Worm (Caenorhabditis elegans) whole organism, L4 larva: ENCODE data around the gene Y39A1C.1.

Experiments used
- D1046.2 ChIP-seq: fragments of 200-800 bp; sonication (Bioruptor generic); IDR thresholded peaks from 2 replicates; pipeline ENCODE4 v1.3.6; 2022; ENCODE audit warnings: missing genetic modification characterization, missing compliant biosample characterization
- F26F4.8 ChIP-seq: fragments of 200-800 bp; sonication (Bioruptor generic); conservative IDR thresholded peaks from 2 replicates; pipeline ENCODE4 v1.3.6; 2022; ENCODE audit warnings: missing genetic modification characterization, missing compliant biosample characterization
- Y105C5A.15 ChIP-seq: fragments of 200-800 bp; sonication (Bioruptor generic); IDR thresholded peaks from 2 replicates; pipeline ENCODE4 v1.3.6; 2022; ENCODE audit warnings: missing genetic modification characterization, missing compliant biosample characterization
- Y48G9A.11 ChIP-seq: fragments of 200-800 bp; sonication (Bioruptor generic); IDR thresholded peaks from 2 replicates; pipeline ENCODE4 v1.3.6; 2022; ENCODE audit warnings: missing genetic modification reagents, missing genetic modification characterization, missing compliant biosample characterization
- ZK337.2 ChIP-seq: fragments of 200-800 bp; sonication (Bioruptor generic); IDR thresholded peaks from 2 replicates; pipeline ENCODE4 v1.3.6; 2022; ENCODE audit warnings: missing genetic modification reagents, missing genetic modification characterization, missing compliant biosample characterization
- aha-1 ChIP-seq: fragments of 150-350 bp; peaks from one replicate; lab custom pipeline; 2014; ENCODE audit warnings: missing biosample characterization, missing genetic modification characterization
- attf-4 ChIP-seq: sonication (generic microtip); optimal IDR thresholded peaks from 3 replicates; lab custom pipeline; 2017; ENCODE audit warnings: missing biosample characterization, missing genetic modification characterization
- ceh-20 ChIP-seq: fragments of 200-800 bp; sonication (Bioruptor generic); IDR thresholded peaks from 2 replicates; pipeline ENCODE4 v1.3.6; 2022; ENCODE audit warnings: missing genetic modification reagents, missing genetic modification characterization, missing compliant biosample characterization
- ceh-28 ChIP-seq: fragments of 150-350 bp; optimal IDR thresholded peaks from 2 replicates; lab custom pipeline; 2014; ENCODE audit warnings: missing biosample characterization, missing genetic modification reagents, missing genetic modification characterization
- ceh-44 ChIP-seq: fragments of 200-800 bp; sonication (Bioruptor generic); IDR thresholded peaks from 2 replicates; pipeline ENCODE4 v1.3.6; 2022; ENCODE audit warnings: missing genetic modification reagents, missing genetic modification characterization, missing compliant biosample characterization
- cey-2 ChIP-seq: sonication (generic microtip); optimal IDR thresholded peaks from 3 replicates; lab custom pipeline; 2017; ENCODE audit warnings: missing genetic modification characterization, mild to moderate bottlenecking, missing compliant biosample characterization, antibody characterized with exemption, borderline replicate concordance; ENCODE audit not compliant: insufficient read depth
- daf-16 ChIP-seq, 3 experiments: sonication (generic microtip); optimal IDR thresholded peaks; 2 replicates each; lab custom pipeline; 2016 to 2017; ENCODE audit warnings: missing genetic modification characterization in 3 of 3, missing genetic modification reagents in 3 of 3, mild to moderate bottlenecking in 2 of 3, missing compliant biosample characterization in 2 of 3, missing biosample characterization in 1 of 3, moderate library complexity in 1 of 3
- duxl-1 ChIP-seq: sonication (generic microtip); optimal IDR thresholded peaks from 2 replicates; lab custom pipeline; 2016; ENCODE audit warnings: mild to moderate bottlenecking, missing genetic modification characterization, moderate library complexity, missing compliant biosample characterization; ENCODE audit not compliant: poor library complexity
- dve-1 ChIP-seq: sonication (generic microtip); optimal IDR thresholded peaks from 2 replicates; lab custom pipeline; 2017; ENCODE audit warnings: antibody characterized with exemption, mild to moderate bottlenecking, missing genetic modification characterization, missing compliant biosample characterization; ENCODE audit not compliant: insufficient read depth
- egl-27 ChIP-seq: sonication (generic microtip); optimal IDR thresholded peaks from 3 replicates; lab custom pipeline; 2017; ENCODE audit warnings: missing biosample characterization, missing genetic modification reagents, missing genetic modification characterization
- fkh-10 ChIP-seq: fragments of 150-350 bp; optimal IDR thresholded peaks from 2 replicates; lab custom pipeline; 2014; ENCODE audit warnings: missing biosample characterization, missing genetic modification reagents, missing genetic modification characterization
- fos-1 ChIP-seq: fragments of 150-350 bp; optimal IDR thresholded peaks from 2 replicates; lab custom pipeline; 2014; ENCODE audit warnings: missing biosample characterization, missing genetic modification characterization
- hlh-11 ChIP-seq: fragments of 200-800 bp; sonication (Bioruptor generic); optimal IDR thresholded peaks from 2 replicates; lab custom pipeline; 2018; ENCODE audit warnings: mild to moderate bottlenecking, missing genetic modification characterization, missing compliant biosample characterization
- hmg-1.1 ChIP-seq: fragments of 200-800 bp; sonication (Bioruptor generic); IDR thresholded peaks from 2 replicates; pipeline ENCODE4 v1.3.6; 2022; ENCODE audit warnings: missing genetic modification reagents, missing genetic modification characterization, missing compliant biosample characterization
- lin-29 ChIP-seq: fragments of 200-800 bp; sonication (Bioruptor generic); IDR thresholded peaks from 2 replicates; pipeline ENCODE4 v1.3.6; 2022; ENCODE audit warnings: missing genetic modification reagents, missing genetic modification characterization, missing compliant biosample characterization
- lin-38 ChIP-seq: fragments of 200-800 bp; sonication (Bioruptor generic); IDR thresholded peaks from 2 replicates; pipeline ENCODE4 v1.3.6; 2022; ENCODE audit warnings: missing genetic modification reagents, missing genetic modification characterization, missing compliant biosample characterization
- mes-2 ChIP-seq: sonication (generic microtip); optimal IDR thresholded peaks from 2 replicates; lab custom pipeline; 2016; ENCODE audit warnings: missing genotype, mild to moderate bottlenecking, missing genetic modification characterization, missing compliant biosample characterization; ENCODE audit not compliant: poor library complexity, severe bottlenecking
- nhr-11 ChIP-seq: fragments of 150-350 bp; optimal IDR thresholded peaks from 2 replicates; lab custom pipeline; 2014; ENCODE audit warnings: missing biosample characterization, missing genetic modification characterization
- nhr-237 ChIP-seq: sonication (generic microtip); optimal IDR thresholded peaks from 2 replicates; lab custom pipeline; 2017; ENCODE audit warnings: missing biosample characterization, missing genetic modification characterization
- nhr-77 ChIP-seq: fragments of 150-350 bp; optimal IDR thresholded peaks from 2 replicates; lab custom pipeline; 2014; ENCODE audit warnings: missing biosample characterization, missing genetic modification characterization
- pha-4 ChIP-seq, 2 experiments: fragments of 150-350 bp in 1 of 2; fragments of 200-800 bp in 1 of 2; sonication (Bioruptor generic) in 1 of 2; IDR thresholded peaks in 1 of 2; optimal IDR thresholded peaks in 1 of 2; 2 replicates each; pipeline versions ENCODE4 v1.3.6 to Lab custom; 2014 to 2022; ENCODE audit warnings: missing genetic modification characterization in 2 of 2, missing genetic modification reagents in 2 of 2, missing biosample characterization in 1 of 2, missing compliant biosample characterization in 1 of 2
- php-3 ChIP-seq: fragments of 200-800 bp; sonication (Bioruptor generic); IDR thresholded peaks from 2 replicates; pipeline ENCODE4 v1.3.6; 2022; ENCODE audit warnings: missing genetic modification reagents, missing genetic modification characterization, missing compliant biosample characterization
- set-16 ChIP-seq: fragments of 200-800 bp; sonication (Bioruptor generic); IDR thresholded peaks from 2 replicates; pipeline ENCODE4 v1.3.6; 2022; ENCODE audit warnings: missing genetic modification reagents, missing genetic modification characterization, missing compliant biosample characterization
- spr-1 ChIP-seq: sonication (generic microtip); optimal IDR thresholded peaks from 2 replicates; lab custom pipeline; 2016; ENCODE audit warnings: mild to moderate bottlenecking, missing genetic modification characterization, missing compliant biosample characterization
- spr-3 ChIP-seq: fragments of 200-800 bp; sonication (Bioruptor generic); optimal IDR thresholded peaks from 2 replicates; lab custom pipeline; 2018; ENCODE audit warnings: mild to moderate bottlenecking, missing genetic modification characterization, missing compliant biosample characterization
- tag-97 ChIP-seq: fragments of 200-800 bp; sonication (Bioruptor generic); IDR thresholded peaks from 2 replicates; pipeline ENCODE4 v1.3.6; 2022; ENCODE audit warnings: missing genetic modification characterization, missing compliant biosample characterization
- zip-2 ChIP-seq: fragments of 150-350 bp; optimal IDR thresholded peaks from 2 replicates; lab custom pipeline; 2014; ENCODE audit warnings: missing biosample characterization, missing genetic modification characterization
- ztf-11 ChIP-seq: fragments of 150-350 bp; optimal IDR thresholded peaks from 2 replicates; lab custom pipeline; 2014; ENCODE audit warnings: missing biosample characterization, missing genetic modification characterization
- ztf-7 ChIP-seq: fragments of 150-350 bp; optimal IDR thresholded peaks from 2 replicates; lab custom pipeline; 2014; ENCODE audit warnings: missing biosample characterization, missing genetic modification characterization

Y39A1C.1 gene

ce11 chrIII:10812798-10813295 lies 42.4 kb upstream of the Y39A1C.1 start (continued):
- TF ChIP-seq dve-1 (tag; lab: Kevin White, UChicago) (no peak), ztf-11 (tag; lab: Kevin White, UChicago) (no peak), ztf-7 (no peak), pha-4 (GFP tag; IDR thresholded peaks at IDR 0.05; lab: Robert Waterston, UW) (no peak), pha-4 (tag; optimal IDR thresholded peaks at IDR 0.05; lab: Kevin White, UChicago) (no peak), spr-3 (GFP tag; lab: Kevin White, UChicago) (no peak), hmg-1.1 (GFP tag; lab: Robert Waterston, UW) (no peak), ZK337.2 (GFP tag; lab: Robert Waterston, UW) (no peak), aha-1 (tag; lab: Kevin White, UChicago) (peak; percentile 89), lin-29 (GFP tag; lab: Robert Waterston, UW) (no peak), Y48G9A.11 (GFP tag; lab: Robert Waterston, UW) (no peak), ceh-28 (tag; lab: Kevin White, UChicago) (no peak), zip-2 (tag; lab: Kevin White, UChicago) (no peak), php-3 (GFP tag; lab: Robert Waterston, UW) (peak; percentile 26; the same call in 1 of the 2 replicates), hlh-11 (no peak), ceh-20 (GFP tag; lab: Robert Waterston, UW) (no peak), lin-38 (0 out of 2 replicates have a peak, but pooled peaks have one; percentile 10), egl-27 (no peak), nhr-77 (tag; lab: Kevin White, UChicago) (no peak), cey-2 (no peak), ceh-44 (no peak)

ce11 chrIII:10813886-10814285 lies 41.4 kb upstream of the Y39A1C.1 start:
- no peak for TF ChIP-seq fkh-10 (GFP tag; lab: Kevin White, UChicago)
- TF ChIP-seq set-16 (GFP tag; lab: Robert Waterston, UW) = no peak
- TF ChIP-seq fos-1 (tag; lab: Kevin White, UChicago) = no peak
- peak; percentile 96 for TF ChIP-seq aha-1 (tag; lab: Kevin White, UChicago)

- TF ChIP-seq ceh-44 = no peak
- peak; percentile 14; the same call in 1 of the 2 replicates for TF ChIP-seq F26F4.8 (GFP tag; lab: Robert Waterston, UW)
- peak; percentile 53 for TF ChIP-seq duxl-1 (tag; lab: Kevin White, UChicago)
- peak; percentile 92 for TF ChIP-seq aha-1 (tag; lab: Kevin White, UChicago)
- TF ChIP-seq nhr-237 (tag; lab: Kevin White, UChicago) = no peak
- no peak for TF ChIP-seq tag-97 (GFP tag; lab: Robert Waterston, UW)
- no peak for TF ChIP-seq Y105C5A.15 (GFP tag; lab: Robert Waterston, UW)
- no peak for TF ChIP-seq spr-1
- TF ChIP-seq dve-1 (tag; lab: Kevin White, UChicago) = no peak
- no peak for TF ChIP-seq hmg-1.1 (GFP tag; lab: Robert Waterston, UW)
- 0 out of 2 replicates have a peak, but pooled peaks have one; percentile 33 for TF ChIP-seq D1046.2 (GFP tag; lab: Robert Waterston, UW)
- no peak for TF ChIP-seq mes-2 (tag; lab: Kevin White, UChicago)
Measured at ce11 chrIII:10815199-10815598, 40.0 kb upstream of the Y39A1C.1 start.

ce11 chrIII:10816045-10816444 lies 39.2 kb upstream of the Y39A1C.1 start:
- TF ChIP-seq attf-4 (tag; lab: Kevin White, UChicago) (no peak), aha-1 (tag; lab: Kevin White, UChicago) (peak; percentile 24), nhr-11 (tag; lab: Kevin White, UChicago) (peak; percentile 63), daf-16 (GFP tag; optimal IDR thresholded peaks at IDR 0.05; lab: Kevin White, UChicago) (peak in 1 of 2 experiments; percentile 42), daf-16 (tag; optimal IDR thresholded peaks at IDR 0.05; lab: Kevin White, UChicago) (no peak)
